Worm (Caenorhabditis elegans) whole organism, L3 larva: ENCODE measurements around the gene R09H10.1.
A peak's percentile ranks its signal among the peaks of the same experiment; 100 is the strongest.

Experiments used
- ZK546.5 ChIP-seq: sonication (generic microtip); optimal IDR thresholded peaks from 2 replicates; lab custom pipeline; 2017; ENCODE audit warnings: missing biosample characterization, missing genetic modification characterization
- ama-1 ChIP-seq: fragments of 150-350 bp; optimal IDR thresholded peaks from 2 replicates; lab custom pipeline; 2018
- ceh-16 ChIP-seq: sonication (generic microtip); optimal IDR thresholded peaks from 2 replicates; lab custom pipeline; 2017; ENCODE audit warnings: missing biosample characterization, missing genetic modification characterization
- ceh-28 ChIP-seq: fragments of 150-350 bp; optimal IDR thresholded peaks from 2 replicates; lab custom pipeline; 2014; ENCODE audit warnings: missing biosample characterization, missing genetic modification reagents, missing genetic modification characterization
- ceh-82 ChIP-seq: fragments of 150-350 bp; optimal IDR thresholded peaks from 2 replicates; lab custom pipeline; 2014; ENCODE audit warnings: missing biosample characterization, missing genetic modification characterization
- egl-27 ChIP-seq: sonication (generic microtip); optimal IDR thresholded peaks from 4 replicates; lab custom pipeline; 2017; ENCODE audit warnings: missing biosample characterization, missing genetic modification reagents, missing genetic modification characterization
- egl-5 ChIP-seq: fragments of 150-350 bp; optimal IDR thresholded peaks from 2 replicates; lab custom pipeline; 2017; ENCODE audit warnings: missing biosample characterization, missing genetic modification reagents, missing genetic modification characterization, inconsistent platforms
- elt-1 ChIP-seq: fragments of 150-350 bp; optimal IDR thresholded peaks from 2 replicates; lab custom pipeline; 2014; ENCODE audit warnings: missing biosample characterization, missing genetic modification characterization
- elt-2 ChIP-seq: sonication (generic microtip); optimal IDR thresholded peaks from 2 replicates; lab custom pipeline; 2016; ENCODE audit warnings: missing genetic modification reagents, mild to moderate bottlenecking, missing genetic modification characterization, missing compliant biosample characterization
- eor-1 ChIP-seq, 2 experiments: fragments of 150-350 bp; optimal IDR thresholded peaks; 2 replicates each; lab custom pipeline; 2014 to 2018; ENCODE audit warnings: missing biosample characterization in 2 of 2, missing genetic modification characterization in 2 of 2
- fkh-10 ChIP-seq: sonication (generic microtip); optimal IDR thresholded peaks from 2 replicates; lab custom pipeline; 2017; ENCODE audit warnings: missing biosample characterization, missing genetic modification reagents, missing genetic modification characterization
- fos-1 ChIP-seq: fragments of 150-350 bp; optimal IDR thresholded peaks from 2 replicates; lab custom pipeline; 2014; ENCODE audit warnings: missing biosample characterization, missing genetic modification characterization
- jun-1 ChIP-seq: fragments of 150-350 bp; optimal IDR thresholded peaks from 2 replicates; lab custom pipeline; 2014; ENCODE audit warnings: missing biosample characterization, missing genetic modification reagents, missing genetic modification characterization
- lin-15B ChIP-seq: fragments of 150-350 bp; optimal IDR thresholded peaks from 2 replicates; lab custom pipeline; 2014; ENCODE audit warnings: missing biosample characterization, missing genetic modification characterization
- lsy-12 ChIP-seq: sonication (generic microtip); optimal IDR thresholded peaks from 2 replicates; lab custom pipeline; 2016; ENCODE audit warnings: mild to moderate bottlenecking, missing genetic modification characterization, missing compliant biosample characterization
- mdl-1 ChIP-seq: fragments of 150-350 bp; optimal IDR thresholded peaks from 2 replicates; lab custom pipeline; 2014; ENCODE audit warnings: missing biosample characterization, missing genetic modification characterization
- mml-1 ChIP-seq: fragments of 150-350 bp; sonication (generic microtip); optimal IDR thresholded peaks from 3 replicates; lab custom pipeline; 2014; ENCODE audit warnings: missing biosample characterization, missing genetic modification characterization
- nfya-1 ChIP-seq: sonication (generic microtip); optimal IDR thresholded peaks from 2 replicates; lab custom pipeline; 2017; ENCODE audit warnings: missing genetic modification characterization, mild to moderate bottlenecking, missing compliant biosample characterization, antibody characterized with exemption, moderate library complexity; ENCODE audit not compliant: insufficient read depth
- nhr-11 ChIP-seq: fragments of 150-350 bp; optimal IDR thresholded peaks from 2 replicates; lab custom pipeline; 2014; ENCODE audit warnings: missing biosample characterization, missing genetic modification characterization
- nhr-12 ChIP-seq: fragments of 150-350 bp; optimal IDR thresholded peaks from 2 replicates; lab custom pipeline; 2014; ENCODE audit warnings: missing biosample characterization, missing genetic modification characterization
- nhr-23 ChIP-seq: fragments of 150-350 bp; optimal IDR thresholded peaks from 2 replicates; lab custom pipeline; 2014; ENCODE audit warnings: missing biosample characterization, missing genetic modification reagents, missing genetic modification characterization
- nhr-237 ChIP-seq: fragments of 150-350 bp; optimal IDR thresholded peaks from 2 replicates; lab custom pipeline; 2014; ENCODE audit warnings: missing biosample characterization, missing genetic modification characterization
- nhr-25 ChIP-seq: sonication (generic microtip); optimal IDR thresholded peaks from 2 replicates; lab custom pipeline; 2017; ENCODE audit warnings: missing biosample characterization, missing genetic modification characterization
- nhr-28 ChIP-seq: fragments of 150-350 bp; optimal IDR thresholded peaks from 2 replicates; lab custom pipeline; 2014; ENCODE audit warnings: missing biosample characterization, missing genetic modification characterization
- nhr-43 ChIP-seq: sonication (generic microtip); optimal IDR thresholded peaks from 2 replicates; lab custom pipeline; 2016; ENCODE audit warnings: mild to moderate bottlenecking, missing genetic modification characterization, missing compliant biosample characterization; ENCODE audit not compliant: poor library complexity, severe bottlenecking
- nhr-67 ChIP-seq: fragments of 150-350 bp; optimal IDR thresholded peaks from 2 replicates; lab custom pipeline; 2014; ENCODE audit warnings: missing biosample characterization, missing genetic modification characterization
- nhr-77 ChIP-seq: fragments of 150-350 bp; optimal IDR thresholded peaks from 2 replicates; lab custom pipeline; 2014; ENCODE audit warnings: missing biosample characterization, missing genetic modification characterization
- pha-4 ChIP-seq: fragments of 150-350 bp; optimal IDR thresholded peaks from 2 replicates; lab custom pipeline; 2014; ENCODE audit warnings: missing biosample characterization, missing genetic modification reagents, missing genetic modification characterization
- pqm-1 ChIP-seq: fragments of 150-350 bp; optimal IDR thresholded peaks from 2 replicates; lab custom pipeline; 2017; ENCODE audit warnings: missing biosample characterization, missing genetic modification characterization, inconsistent platforms
- sea-2 ChIP-seq: fragments of 150-350 bp; sonication (generic microtip); optimal IDR thresholded peaks from 4 replicates; lab custom pipeline; 2014; ENCODE audit warnings: missing biosample characterization, missing genetic modification reagents, missing genetic modification characterization
- skn-1 ChIP-seq: fragments of 150-350 bp; optimal IDR thresholded peaks from 2 replicates; lab custom pipeline; 2014; ENCODE audit warnings: missing biosample characterization, missing genetic modification characterization
- snpc-4 ChIP-seq: fragments of 150-350 bp; optimal IDR thresholded peaks from 2 replicates; lab custom pipeline; 2014; ENCODE audit warnings: missing biosample characterization, missing genetic modification characterization
- tbx-2 ChIP-seq: sonication (generic microtip); optimal IDR thresholded peaks from 2 replicates; lab custom pipeline; 2016; ENCODE audit warnings: mild to moderate bottlenecking, missing genetic modification characterization, missing compliant biosample characterization
- unc-39 ChIP-seq: sonication (generic microtip); optimal IDR thresholded peaks from 4 replicates; lab custom pipeline; 2017; ENCODE audit warnings: missing biosample characterization, missing genetic modification characterization
- unc-62 ChIP-seq: fragments of 150-350 bp; sonication (generic microtip); optimal IDR thresholded peaks from 4 replicates; lab custom pipeline; 2014; ENCODE audit warnings: missing biosample characterization, missing genetic modification reagents, missing genetic modification characterization
- zag-1 ChIP-seq: fragments of 150-350 bp; optimal IDR thresholded peaks from 2 replicates; lab custom pipeline; 2014; ENCODE audit warnings: missing biosample characterization, missing genetic modification characterization
- ztf-4 ChIP-seq: fragments of 150-350 bp; optimal IDR thresholded peaks from 2 replicates; lab custom pipeline; 2014; ENCODE audit warnings: missing biosample characterization, missing genetic modification characterization

R09H10.1 gene

ce11 chrIV:10616366-10616765 is 16.3 kb downstream of the R09H10.1 start:
- TF ChIP-seq nfya-1 (tag; lab: Kevin White, UChicago) (no peak), nhr-12 (tag; lab: Kevin White, UChicago) (no peak), unc-62 (GFP tag; lab: Kevin White, UChicago) (no peak), lin-15B (tag; lab: Kevin White, UChicago) (no peak), fkh-10 (GFP tag; lab: Kevin White, UChicago) (no peak), mml-1 (tag; lab: Kevin White, UChicago) (no peak), nhr-237 (tag; lab: Kevin White, UChicago) (no peak), nhr-77 (tag; lab: Kevin White, UChicago) (no peak), ceh-16 (tag; lab: Kevin White, UChicago) (no peak)
- TF ChIP-seq, all 47 proteins: peak for 0

DNA sequence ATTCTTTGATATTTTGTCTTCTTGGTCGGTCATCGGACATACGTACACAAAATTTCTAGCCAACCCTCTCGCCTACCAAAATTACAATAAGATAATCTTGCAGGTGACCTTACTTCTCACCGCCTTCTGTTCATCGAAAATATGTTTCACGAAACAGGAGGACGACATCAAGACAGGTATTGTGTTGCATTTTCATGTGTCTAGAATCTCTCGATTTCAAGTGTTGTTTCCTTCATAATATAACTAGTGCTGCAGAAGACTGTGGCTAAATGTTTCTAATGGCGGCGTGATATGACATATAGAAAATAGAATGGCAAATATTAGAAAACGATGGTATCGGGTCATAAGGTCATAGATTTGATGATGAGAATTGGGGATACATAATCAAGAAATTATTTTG is 17.0 kb downstream of the R09H10.1 start:
- TF ChIP-seq nhr-23 (peak; percentile 26), nhr-43 (tag; lab: Kevin White, UChicago) (peak; percentile 21), fos-1 (tag; lab: Kevin White, UChicago) (no peak), zag-1 (tag; lab: Kevin White, UChicago) (no peak), nhr-77 (tag; lab: Kevin White, UChicago) (no peak), nhr-11 (tag; lab: Kevin White, UChicago) (no peak), nhr-28 (no peak), nhr-25 (tag; lab: Kevin White, UChicago) (peak; percentile 92), egl-5 (tag; lab: Kevin White, UChicago) (no peak), nhr-237 (tag; lab: Kevin White, UChicago) (no peak), eor-1 (tag; optimal IDR thresholded peaks at IDR 0.05; lab: Kevin White, UChicago) (no peak), ZK546.5 (tag; lab: Kevin White, UChicago) (no peak), elt-1 (tag; lab: Kevin White, UChicago) (no peak)

DNA sequence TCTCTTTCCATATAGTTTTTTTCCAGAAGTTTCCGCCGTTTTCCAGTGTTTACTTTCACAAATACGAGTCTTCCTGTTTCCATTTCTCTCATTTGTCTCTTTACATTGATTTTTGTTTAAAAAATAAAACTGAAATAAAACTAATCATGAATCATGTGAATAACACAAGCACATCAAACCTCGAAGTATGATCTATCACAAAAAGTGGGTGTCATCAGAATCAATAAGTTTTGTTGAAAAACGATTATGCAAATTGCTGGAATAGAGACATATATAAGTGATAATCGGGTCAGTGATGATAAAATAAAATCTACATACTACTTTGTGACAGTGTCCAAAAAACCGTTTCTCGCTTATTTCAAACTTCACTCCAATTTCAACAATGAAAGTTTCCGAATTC is 20.7 kb downstream of the R09H10.1 start, which contains the start of gene R09H10.7:
R09H10.7 (plus strand) TSS at position 301 of the 400 bp plus-strand sequence.
- TF ChIP-seq zag-1 (tag; lab: Kevin White, UChicago) (no peak), mdl-1 (no peak), nhr-67 (no peak), ama-1 (lab: Kevin White, UChicago) (no peak), snpc-4 (no peak), lin-15B (tag; lab: Kevin White, UChicago) (no peak), pqm-1 (tag; lab: Kevin White, UChicago) (no peak), eor-1 (tag; optimal IDR thresholded peaks at IDR 0.05; lab: Kevin White, UChicago) (no peak), ceh-16 (tag; lab: Kevin White, UChicago) (no peak), tbx-2 (no peak), ceh-28 (tag; lab: Kevin White, UChicago) (no peak), jun-1 (tag; lab: Kevin White, UChicago) (no peak), ceh-82 (tag; lab: Kevin White, UChicago) (no peak), elt-1 (tag; lab: Kevin White, UChicago) (no peak)

DNA sequence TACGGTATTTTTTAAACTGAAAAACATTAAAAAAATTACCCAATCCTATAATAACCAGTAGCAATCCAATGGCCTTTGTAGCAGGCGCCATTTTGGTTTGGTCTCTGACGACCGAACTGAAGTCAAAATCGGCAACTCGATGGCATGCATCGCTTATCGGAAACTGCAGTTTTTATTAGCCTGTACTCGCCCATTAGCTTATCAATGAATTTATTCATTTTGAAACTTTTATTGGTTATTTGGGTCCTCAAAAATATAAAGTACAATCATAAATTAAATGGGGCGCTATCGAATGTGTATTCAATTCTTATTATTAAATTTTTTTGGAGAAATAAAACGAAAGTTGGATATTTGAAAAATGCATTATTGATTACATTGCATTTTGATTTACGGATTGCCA is 28.6 kb downstream of the R09H10.1 start, which contains the start of gene R09H10.5:
R09H10.5 (minus strand) TSS at position 106 of the 400 bp plus-strand sequence.
- TF ChIP-seq pqm-1 (tag; lab: Kevin White, UChicago) (peak; percentile 78), ztf-4 (no peak), ama-1 (lab: Kevin White, UChicago) (no peak), egl-5 (tag; lab: Kevin White, UChicago) (no peak), nhr-28 (no peak), skn-1 (tag; lab: Kevin White, UChicago) (no peak), elt-2 (tag; lab: Kevin White, UChicago) (peak; percentile 80), ZK546.5 (tag; lab: Kevin White, UChicago) (no peak)
- TF ChIP-seq, all 47 proteins: peak for 2

DNA sequence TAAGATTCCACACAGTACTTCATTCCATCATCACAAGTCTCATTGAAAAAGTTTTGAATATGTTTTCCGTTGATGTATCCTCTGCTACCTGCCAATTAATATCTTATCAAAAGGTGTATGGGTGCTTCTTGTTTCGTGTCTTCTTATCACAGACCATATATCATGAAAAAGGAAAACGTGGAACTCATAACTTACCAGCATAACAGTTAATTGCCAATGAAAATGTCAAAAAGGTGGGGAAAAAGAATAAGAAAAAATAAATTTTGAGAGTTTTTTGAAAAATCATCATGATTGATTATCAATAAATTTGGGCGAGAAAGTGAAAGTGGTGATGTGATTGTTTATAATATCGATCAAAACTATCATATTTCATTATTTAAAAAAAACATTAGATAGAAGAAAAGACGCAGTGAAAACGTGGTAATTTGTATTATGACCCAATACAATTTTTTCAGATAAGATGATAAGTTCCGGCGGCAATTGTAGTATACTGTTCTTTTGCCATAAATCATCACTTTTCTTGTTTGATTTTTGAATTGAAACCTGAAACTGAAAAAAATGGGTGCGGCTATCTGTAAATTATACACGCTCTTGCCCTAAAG is 31.0 kb downstream of the R09H10.1 start, which contains the start of gene F56C4.4:
F56C4.4 (minus strand) TSS at position 315 of the 602 bp plus-strand sequence.
- peak; percentile 10 for TF ChIP-seq pqm-1 (tag; lab: Kevin White, UChicago)
- no peak for TF ChIP-seq zag-1 (tag; lab: Kevin White, UChicago)
- no peak for TF ChIP-seq snpc-4
- no peak for TF ChIP-seq jun-1 (tag; lab: Kevin White, UChicago)
- no peak for TF ChIP-seq elt-1 (tag; lab: Kevin White, UChicago)
- TF ChIP-seq nhr-23, result no peak
- no peak for TF ChIP-seq lsy-12
- TF ChIP-seq unc-39 (tag; lab: Kevin White, UChicago), result no peak
- no peak for TF ChIP-seq eor-1 (tag; optimal IDR thresholded peaks at IDR 0.05; lab: Kevin White, UChicago)
- no peak for TF ChIP-seq ceh-28 (tag; lab: Kevin White, UChicago)
- no peak for TF ChIP-seq sea-2
- no peak for TF ChIP-seq egl-27
- TF ChIP-seq elt-2 (tag; lab: Kevin White, UChicago), result peak; percentile 84
- no peak for TF ChIP-seq ama-1 (lab: Kevin White, UChicago)
- TF ChIP-seq nhr-25 (tag; lab: Kevin White, UChicago), result no peak
- TF ChIP-seq pha-4 (tag; lab: Kevin White, UChicago), result no peak
